Worm (Caenorhabditis elegans): Measurements from ENCODE around the gene gpd-3.

DNA sequence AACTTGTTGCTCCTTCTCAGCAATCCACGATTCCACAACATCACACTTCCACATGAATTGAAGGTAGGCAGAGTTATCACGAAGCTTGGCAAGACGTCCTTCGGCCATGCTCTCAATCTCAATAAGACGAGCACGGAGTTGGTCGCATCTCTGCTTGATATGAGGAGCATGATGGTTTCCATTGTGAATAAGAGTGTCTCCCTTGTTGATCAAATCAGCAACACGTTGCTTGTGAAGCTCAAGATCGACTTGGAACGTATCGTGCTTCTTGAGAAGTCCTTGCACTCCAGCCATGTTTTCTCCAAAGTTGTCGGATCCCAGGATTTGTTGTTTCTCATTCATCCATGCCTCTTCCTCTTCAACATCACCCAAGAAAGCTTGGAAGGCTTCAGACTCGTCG lies 6.5 kb upstream of the gpd-3 start:
- no peak for TF ChIP-seq elt-2 (tag; optimal IDR thresholded peaks at IDR 0.05)
- TF ChIP-seq pha-4 (tag; optimal IDR thresholded peaks at IDR 0.05): no peak
- no peak for TF ChIP-seq zip-5 (tag; optimal IDR thresholded peaks at IDR 0.05)
- TF ChIP-seq nfya-1 (tag; optimal IDR thresholded peaks at IDR 0.05): no peak
- TF ChIP-seq sox-4 (tag; optimal IDR thresholded peaks at IDR 0.05): no peak
- TF ChIP-seq ets-4 (tag; optimal IDR thresholded peaks at IDR 0.05): no peak
- no peak for TF ChIP-seq hlh-6 (tag; optimal IDR thresholded peaks at IDR 0.05)
- TF ChIP-seq pag-3 (tag; optimal IDR thresholded peaks at IDR 0.05; ENCODE audit: borderline replicate concordance): no peak
- no peak for TF ChIP-seq ceh-6 (GFP tag; optimal IDR thresholded peaks at IDR 0.05)

Data from whole organism, late embryonic.